Fruit fly (Drosophila melanogaster) ovary, adult (tissue): ENCODE results near the gene CtIP.

ENCODE experiments used
- CG17801 ChIP-seq: fragments of 200-800 bp; optimal IDR thresholded peaks from 2 replicates; lab custom pipeline; 2019; ENCODE audit warnings: missing biosample characterization, mild to moderate bottlenecking, missing genetic modification characterization, moderate library complexity; ENCODE audit not compliant: partially characterized antibody

CtIP gene

dm6 chr3L:20403493-20404379, 32.3 kb upstream of the CtIP start:
- TF ChIP-seq CG17801 (GFP tag; lab: Kevin White, UChicago), result no peak

dm6 chr3L:20404515-20404914, 31.5 kb upstream of the CtIP start:
- no peak for TF ChIP-seq CG17801 (GFP tag; lab: Kevin White, UChicago)

- no peak for TF ChIP-seq CG17801 (GFP tag; lab: Kevin White, UChicago)
Measured at dm6 chr3L:20405337-20405887, 30.6 kb upstream of the CtIP start.

- no peak for TF ChIP-seq CG17801 (GFP tag; lab: Kevin White, UChicago)
Measured at dm6 chr3L:20405971-20406948, 29.8 kb upstream of the CtIP start.

- TF ChIP-seq CG17801 (GFP tag; lab: Kevin White, UChicago), result no peak
Measured at dm6 chr3L:20410345-20410744, 25.7 kb upstream of the CtIP start, which contains the start of gene CG13248. Gene CG13248 (minus strand): TSS chr3L:20410566.

- peak; percentile 41 for TF ChIP-seq CG17801 (GFP tag; lab: Kevin White, UChicago)
Measured at dm6 chr3L:20410780-20411179, 25.3 kb upstream of the CtIP start.

- TF ChIP-seq CG17801 (GFP tag; lab: Kevin White, UChicago), result no peak
Measured at dm6 chr3L:20413304-20413703, 22.7 kb upstream of the CtIP start, which contains the start of gene zye. Gene zye (plus strand): TSS chr3L:20413604.

dm6 chr3L:20425888-20426287, 10.2 kb upstream of the CtIP start, which contains the start of gene CG5282:
Gene CG5282 (minus strand): TSS chr3L:20426071.
- TF ChIP-seq CG17801 (GFP tag; lab: Kevin White, UChicago), result no peak

- no peak for TF ChIP-seq CG17801 (GFP tag; lab: Kevin White, UChicago)
Measured at dm6 chr3L:20427449-20427848, 8.6 kb upstream of the CtIP start, which contains the start of gene CG5274. Gene CG5274 (minus strand): TSS chr3L:20427666.

- TF ChIP-seq CG17801 (GFP tag; lab: Kevin White, UChicago), result peak; percentile 33
Measured at dm6 chr3L:20430182-20430581, 5.9 kb upstream of the CtIP start, which contains the start of gene CG5262. Gene CG5262 (minus strand): TSS chr3L:20430475.

dm6 chr3L:20431619-20432018, 4.4 kb upstream of the CtIP start:
- no peak for TF ChIP-seq CG17801 (GFP tag; lab: Kevin White, UChicago)

- peak; percentile 10 for TF ChIP-seq CG17801 (GFP tag; lab: Kevin White, UChicago)
Measured at dm6 chr3L:20432297-20432696, 3.8 kb upstream of the CtIP start, which contains the start of the genes Las and Psn. Gene Las (minus strand): TSS chr3L:20432361. Gene Psn (plus strand): TSS chr3L:20432468.

dm6 chr3L:20439772-20440171, 3.7 kb downstream of the CtIP start, which contains the start of gene Hpd:
Gene Hpd (minus strand): TSS chr3L:20439872.
- TF ChIP-seq CG17801 (GFP tag; lab: Kevin White, UChicago), result no peak

- TF ChIP-seq CG17801 (GFP tag; lab: Kevin White, UChicago), result no peak
Measured at dm6 chr3L:20440902-20441429, 4.9 kb downstream of the CtIP start.
